Worm (Caenorhabditis elegans) whole organism, young adult: ENCODE measurements around the gene C24H10.3.

Experiments
- F57A8.1 ChIP-seq: fragments of 200-800 bp; sonication (Bioruptor generic); optimal IDR thresholded peaks from 2 replicates; lab custom pipeline; 2018; ENCODE audit warnings: mild to moderate bottlenecking, missing genetic modification characterization, moderate library complexity, missing compliant biosample characterization
- atf-7 ChIP-seq: sonication (generic microtip); optimal IDR thresholded peaks from 2 replicates; lab custom pipeline; 2017; ENCODE audit warnings: mild to moderate bottlenecking, missing genetic modification characterization, missing compliant biosample characterization
- ceh-27 ChIP-seq: fragments of 200-800 bp; sonication (Bioruptor generic); optimal IDR thresholded peaks from 2 replicates; lab custom pipeline; 2018; ENCODE audit warnings: mild to moderate bottlenecking, missing genetic modification characterization, moderate library complexity, missing compliant biosample characterization
- mcd-1 ChIP-seq: fragments of 200-800 bp; sonication (Bioruptor generic); IDR thresholded peaks from 2 replicates; pipeline ENCODE4 v1.3.6; 2022; ENCODE audit warnings: missing genetic modification reagents, missing genetic modification characterization, missing compliant biosample characterization
- snpc-4 ChIP-seq, 5 experiments: fragments of 150-350 bp in 1 of 5; sonication (generic microtip) in 4 of 5; optimal IDR thresholded peaks; 2 replicates each; lab custom pipeline; 2014 to 2018; ENCODE audit warnings: missing genetic modification characterization in 5 of 5, missing biosample characterization in 3 of 5, antibody characterized with exemption in 2 of 5, mild to moderate bottlenecking in 2 of 5, missing compliant biosample characterization in 2 of 5, missing genotype in 2 of 5, moderate library complexity in 2 of 5, missing genetic modification reagents in 1 of 5
- ztf-25 ChIP-seq: fragments of 200-800 bp; sonication (Bioruptor generic); IDR thresholded peaks from 2 replicates; pipeline ENCODE4 v1.3.6; 2022; ENCODE audit warnings: missing genetic modification reagents, missing genetic modification characterization, missing compliant biosample characterization
- ztf-28 ChIP-seq: fragments of 200-800 bp; sonication (Bioruptor generic); IDR thresholded peaks from 2 replicates; pipeline ENCODE4 v1.3.6; 2022; ENCODE audit warnings: missing genetic modification reagents, missing genetic modification characterization, missing compliant biosample characterization
- ztf-3 ChIP-seq: fragments of 200-800 bp; sonication (Bioruptor generic); optimal IDR thresholded peaks from 2 replicates; lab custom pipeline; 2018; ENCODE audit warnings: mild to moderate bottlenecking, missing genetic modification characterization, missing compliant biosample characterization

DNA sequence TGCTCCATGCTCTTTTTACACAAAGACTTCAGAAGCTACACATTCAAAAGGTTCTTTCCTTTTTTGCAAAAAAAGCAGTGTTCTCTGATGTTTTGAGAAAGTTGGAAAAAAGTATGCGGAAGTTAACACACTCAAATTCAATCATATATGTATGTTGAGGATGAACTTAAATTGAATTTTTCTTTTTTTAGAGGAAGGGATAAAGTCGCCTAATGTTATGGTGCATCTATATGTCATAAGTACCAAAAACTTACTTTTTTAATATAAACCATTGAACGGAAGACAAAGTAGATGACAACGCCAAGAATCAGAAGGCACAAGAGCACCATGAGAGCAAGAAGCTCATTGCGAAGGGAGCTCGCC lies 32.3 kb upstream of the C24H10.3 start:
- TF ChIP-seq F57A8.1 (no peak), snpc-4 (GFP tag; optimal IDR thresholded peaks at IDR 0.05; lab: Kevin White, UChicago) (no peak), snpc-4 (tag; optimal IDR thresholded peaks at IDR 0.05; lab: Kevin White, UChicago) (no peak), ztf-28 (GFP tag; lab: Robert Waterston, UW) (no peak), ztf-3 (GFP tag; lab: Kevin White, UChicago) (no peak), mcd-1 (GFP tag; lab: Robert Waterston, UW) (no peak), ceh-27 (GFP tag; lab: Kevin White, UChicago) (no peak), atf-7 (tag; lab: Kevin White, UChicago) (no peak), ztf-25 (no peak)
